Fruit fly (Drosophila melanogaster): ENCODE data around the gene Fit2.

Fit2 gene

dm6 chr3L:17024095-17024639 lies at the start of gene Fit2:
Gene Fit2 (plus strand): TSS chr3L:17024328.
- no peak for TF ChIP-seq noc (tag; optimal IDR thresholded peaks at IDR 0.05)

DNA sequence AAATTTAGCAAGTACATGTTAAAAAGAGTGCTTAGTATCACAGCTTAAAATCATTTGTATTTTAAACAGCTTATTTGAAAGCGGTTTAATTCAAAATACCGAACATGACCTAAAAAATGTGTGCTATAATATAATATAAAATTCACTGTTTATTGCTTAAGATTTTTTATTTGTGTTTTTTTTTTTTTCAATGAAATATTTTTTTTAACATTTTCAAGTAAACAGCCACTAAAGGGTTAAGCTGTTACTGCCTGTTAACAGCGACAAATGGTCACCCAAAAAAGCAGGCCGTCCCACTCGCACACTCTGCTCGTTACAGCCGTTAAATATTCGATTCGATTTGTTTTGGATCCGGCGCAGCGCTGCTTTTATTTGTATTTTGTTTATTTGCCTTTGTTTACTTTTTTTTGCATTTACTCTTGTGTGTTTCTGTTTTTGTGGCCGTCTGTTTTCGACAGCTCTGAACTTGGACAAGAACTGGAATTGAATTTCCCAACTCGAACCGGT lies 49.4 kb upstream of the Fit2 start:
- no peak for TF ChIP-seq noc (tag; optimal IDR thresholded peaks at IDR 0.05)

DNA sequence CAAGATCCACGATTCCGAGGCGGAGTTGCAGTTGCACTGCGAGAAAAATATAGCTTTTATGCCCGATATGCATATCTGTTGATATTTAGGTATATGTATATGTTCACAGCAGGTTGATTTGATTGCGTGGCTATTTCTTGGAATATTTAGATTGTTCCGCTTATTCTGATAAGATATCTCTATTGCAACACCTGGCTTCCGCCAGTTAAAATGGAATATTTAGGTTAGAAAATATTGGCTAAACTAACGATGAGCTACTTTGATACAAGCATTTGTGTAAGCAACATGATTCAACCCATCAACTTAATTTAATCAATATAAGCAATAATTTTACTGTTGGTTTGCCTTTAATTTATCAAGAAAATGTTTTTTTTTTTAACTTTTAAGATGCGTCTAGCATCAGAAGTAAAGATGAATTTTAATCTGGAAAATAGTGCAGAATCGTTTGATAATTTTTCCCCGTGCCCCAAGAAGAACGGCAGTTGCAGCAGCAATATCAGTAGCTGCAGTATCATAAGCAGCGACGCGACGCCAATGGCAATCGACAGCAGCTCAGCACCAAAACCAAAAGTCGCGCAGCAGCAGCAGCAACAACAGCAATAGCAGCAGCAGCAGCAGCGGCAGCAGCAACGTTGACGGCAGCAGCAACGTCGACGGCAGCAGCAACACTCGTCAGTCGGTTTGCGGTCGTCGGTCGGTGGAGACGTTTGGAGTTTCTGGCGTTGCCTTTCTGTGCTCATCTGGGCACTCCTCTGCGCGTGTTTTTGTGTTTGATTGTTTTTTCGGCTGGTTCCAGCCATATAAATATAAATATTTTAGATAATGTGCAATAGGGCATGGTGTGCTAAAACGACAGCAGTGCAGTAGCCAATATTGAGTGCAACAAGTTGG lies 48.2 kb upstream of the Fit2 start:
- TF ChIP-seq noc (tag; optimal IDR thresholded peaks at IDR 0.05), result no peak

- no peak for TF ChIP-seq noc (tag; optimal IDR thresholded peaks at IDR 0.05)
These were observed 46.8 kb upstream of the Fit2 start for dm6 chr3L:16977311-16977710.

dm6 chr3L:16978406-16978805 lies 45.7 kb upstream of the Fit2 start:
- TF ChIP-seq noc (tag; optimal IDR thresholded peaks at IDR 0.05), result no peak

dm6 chr3L:16981114-16981648 lies 42.9 kb upstream of the Fit2 start:
- TF ChIP-seq noc (tag; optimal IDR thresholded peaks at IDR 0.05), result peak; percentile 61

- TF ChIP-seq noc (tag; optimal IDR thresholded peaks at IDR 0.05), result no peak
These were observed 40.1 kb upstream of the Fit2 start for dm6 chr3L:16984042-16984441.

DNA sequence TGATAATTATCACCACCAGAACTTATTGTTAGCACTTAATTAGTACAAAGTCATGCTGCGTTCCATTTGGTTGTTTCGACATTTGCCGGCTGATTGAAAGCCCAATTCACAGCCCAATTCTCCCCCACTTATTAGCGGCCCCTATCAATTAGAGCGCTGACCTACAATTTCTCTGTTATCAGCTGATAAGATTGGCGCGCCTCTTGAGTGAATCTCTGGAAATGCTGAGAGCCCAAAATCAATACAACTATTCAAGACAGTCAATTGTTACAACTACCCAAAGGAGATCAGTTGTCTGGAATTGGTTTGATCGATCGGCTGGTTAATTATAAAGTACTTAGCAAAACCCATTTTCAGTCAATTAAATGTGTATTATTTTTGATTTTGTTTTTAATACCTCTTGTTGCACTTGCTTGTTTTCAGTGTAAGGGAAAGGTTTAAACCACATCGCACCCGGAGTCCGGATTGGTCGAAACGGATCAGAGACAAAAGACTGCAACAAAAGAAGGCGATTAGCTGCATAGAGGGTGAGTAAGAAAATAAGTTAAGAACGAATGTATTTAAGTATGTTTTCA lies 39.2 kb upstream of the Fit2 start:
- TF ChIP-seq noc (tag; optimal IDR thresholded peaks at IDR 0.05), result peak; percentile 8

- no peak for TF ChIP-seq noc (tag; optimal IDR thresholded peaks at IDR 0.05)
These were observed 38.5 kb upstream of the Fit2 start for dm6 chr3L:16985578-16985977.

DNA sequence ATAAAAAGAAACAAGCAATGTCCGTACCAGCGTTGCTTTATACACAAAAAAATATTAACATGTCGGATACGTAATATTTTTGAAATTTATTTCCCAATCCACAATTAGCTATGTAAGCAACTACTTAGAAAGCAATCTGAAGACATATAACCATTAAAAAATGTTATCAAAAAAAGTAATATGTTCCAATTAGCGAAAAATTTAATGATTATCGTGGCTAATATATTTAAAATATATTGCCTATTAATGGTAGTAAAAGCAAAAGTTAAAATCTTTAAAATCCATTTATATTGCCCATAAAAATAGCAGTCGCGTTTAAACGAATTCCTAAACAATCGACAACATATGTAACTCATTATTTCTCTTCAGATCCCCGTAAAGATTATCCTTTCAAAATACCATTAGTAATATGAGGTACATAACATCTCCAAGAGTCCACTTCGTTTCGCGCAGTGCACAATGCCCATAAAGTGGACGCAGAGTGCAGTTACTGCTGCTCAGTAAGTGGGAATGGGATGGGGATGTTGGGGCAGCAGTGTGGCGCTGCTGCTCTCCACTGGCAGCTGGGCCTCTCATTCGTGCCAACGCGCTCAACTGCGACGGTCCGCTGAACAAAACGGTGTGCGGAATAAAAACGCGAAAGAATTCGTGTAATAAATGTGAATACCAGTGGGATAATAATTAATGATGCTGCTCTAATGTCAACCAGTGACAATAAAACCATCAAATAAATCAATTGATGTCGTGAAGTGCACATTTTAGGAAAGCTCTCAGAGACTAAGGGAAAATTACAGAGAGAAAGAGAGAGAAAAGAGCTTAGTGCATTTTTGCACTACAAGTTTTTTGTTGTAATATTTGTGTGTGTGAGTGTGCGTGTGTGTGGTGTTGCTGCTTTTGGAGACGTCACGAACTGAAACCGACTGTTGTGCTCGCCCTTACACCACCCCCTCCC lies 37.8 kb upstream of the Fit2 start:
- TF ChIP-seq noc (tag; optimal IDR thresholded peaks at IDR 0.05), result no peak

DNA sequence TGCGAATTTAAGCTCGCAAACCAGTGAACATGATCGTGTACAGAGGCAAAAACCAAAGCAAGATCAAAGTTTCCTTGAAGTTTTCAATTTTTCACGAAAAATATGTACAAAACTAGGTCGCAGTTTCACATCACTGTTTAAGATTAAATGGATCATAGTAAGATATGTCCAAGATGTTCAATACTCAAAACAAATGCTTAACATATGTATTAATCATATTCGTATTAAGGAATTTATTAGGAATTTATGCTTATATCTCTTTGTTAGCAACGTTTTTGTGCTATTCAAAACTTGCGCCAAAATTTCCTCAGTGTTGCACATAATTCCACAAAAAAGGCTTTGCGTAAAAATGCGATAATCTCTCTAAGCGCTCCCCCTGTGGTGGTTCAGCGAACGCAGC lies 36.8 kb upstream of the Fit2 start:
- no peak for TF ChIP-seq noc (tag; optimal IDR thresholded peaks at IDR 0.05)

- no peak for TF ChIP-seq noc (tag; optimal IDR thresholded peaks at IDR 0.05)
These were observed 35.6 kb upstream of the Fit2 start for dm6 chr3L:16988526-16988925.

DNA sequence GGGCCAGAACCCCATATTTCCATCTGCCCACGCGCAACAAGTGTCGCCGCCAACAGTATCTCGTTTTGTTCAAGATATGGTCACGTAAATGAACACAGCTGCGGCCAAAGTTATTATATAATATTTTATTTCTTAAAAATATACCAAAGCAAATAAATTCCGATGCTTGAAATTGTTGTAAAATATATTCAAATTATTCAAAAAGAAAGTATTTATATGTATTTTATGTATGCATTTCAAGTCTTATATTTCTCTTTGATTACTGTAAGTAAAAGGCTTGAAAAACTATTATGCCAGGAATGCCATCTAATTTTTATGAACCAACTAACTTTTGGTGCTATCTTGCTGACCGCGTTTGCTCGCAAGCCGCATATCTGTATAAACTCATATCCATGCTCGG lies 35.0 kb upstream of the Fit2 start:
- TF ChIP-seq noc (tag; optimal IDR thresholded peaks at IDR 0.05), result peak; percentile 46

DNA sequence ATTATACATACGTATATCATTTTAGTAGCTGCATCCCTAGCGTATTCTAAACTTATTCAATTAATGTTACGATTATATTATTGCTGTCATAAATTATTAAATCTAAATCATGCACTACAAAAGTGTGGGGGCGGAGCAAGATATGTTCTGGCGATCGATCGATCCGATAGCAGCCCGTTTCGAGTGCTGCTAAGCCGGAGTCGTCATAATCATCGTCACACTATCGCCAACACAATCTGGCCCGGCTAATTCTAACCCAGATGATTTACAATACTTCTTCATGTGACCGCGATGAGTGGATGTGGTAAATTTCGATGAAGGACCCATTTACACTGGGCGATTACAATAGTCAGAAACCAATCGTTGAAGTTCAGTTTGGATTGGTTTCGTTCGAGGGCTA lies 29.3 kb upstream of the Fit2 start:
- peak; percentile 1 for TF ChIP-seq noc (tag; optimal IDR thresholded peaks at IDR 0.05)

- no peak for TF ChIP-seq noc (tag; optimal IDR thresholded peaks at IDR 0.05)
These were observed 23.8 kb upstream of the Fit2 start for dm6 chr3L:17000289-17000688.

Data from whole organism, larva.